Fruit fly (Drosophila melanogaster): Measurements from ENCODE around the gene Regnase-1.
A peak's percentile ranks its signal among the peaks of the same experiment; 100 is the strongest.

The Regnase-1 gene

dm6 chr3R:20031043-20031763, 4.7 kb downstream of the Regnase-1 start, which contains the start of gene trem (continued):
- peak; percentile 55 for TF ChIP-seq CG15601 (tag; optimal IDR thresholded peaks at IDR 0.05)
- TF ChIP-seq p53 (GFP tag; optimal IDR thresholded peaks at IDR 0.05): no peak
- TF ChIP-seq CG3847 (GFP tag; IDR thresholded peaks at IDR 0.05): peak; percentile 61
- TF ChIP-seq seq (GFP tag; IDR thresholded peaks at IDR 0.05): 0 out of 2 replicates have a peak, but pooled peaks have one; percentile 24
- TF ChIP-seq CG6813 (GFP tag; optimal IDR thresholded peaks at IDR 0.05): no peak
- peak; percentile 76 for TF ChIP-seq tin (GFP tag; optimal IDR thresholded peaks at IDR 0.05)
- TF ChIP-seq CG1233 (GFP tag; optimal IDR thresholded peaks at IDR 0.05): peak; percentile 83
- peak; percentile 73 for TF ChIP-seq CG15696 (tag; optimal IDR thresholded peaks at IDR 0.05)
- TF ChIP-seq CG12769 (tag; optimal IDR thresholded peaks at IDR 0.05): no peak
- TF ChIP-seq CG7963 (GFP tag; IDR thresholded peaks at IDR 0.05; ENCODE audit: partially characterized antibody): no peak
- TF ChIP-seq cwo (GFP tag; optimal IDR thresholded peaks at IDR 0.05): peak; percentile 39
- peak; percentile 70 for TF ChIP-seq CG10209 (GFP tag; optimal IDR thresholded peaks at IDR 0.05)
- peak; percentile 61 for TF ChIP-seq pnt (GFP tag; optimal IDR thresholded peaks at IDR 0.05)
- TF ChIP-seq gsb (GFP tag; IDR thresholded peaks at IDR 0.05): no peak
- no peak for TF ChIP-seq hb (GFP tag; IDR thresholded peaks at IDR 0.05; ENCODE audit: partially characterized antibody)
- no peak for TF ChIP-seq hbn (GFP tag; IDR thresholded peaks at IDR 0.05; ENCODE audit: partially characterized antibody)
- no peak for TF ChIP-seq ham (GFP tag; IDR thresholded peaks at IDR 0.05)
- peak; percentile 13 for TF ChIP-seq CG6683 (GFP tag; optimal IDR thresholded peaks at IDR 0.05)
- TF ChIP-seq CG42726 (GFP tag; IDR thresholded peaks at IDR 0.05; ENCODE audit: partially characterized antibody): no peak
- peak; percentile 75; the same call in 1 of the 2 replicates for TF ChIP-seq ssp (GFP tag; IDR thresholded peaks at IDR 0.05)
- no peak for TF ChIP-seq run (tag; optimal IDR thresholded peaks at IDR 0.05)
- no peak for TF ChIP-seq en (GFP tag; optimal IDR thresholded peaks at IDR 0.05)
- TF ChIP-seq CG5180 (GFP tag; optimal IDR thresholded peaks at IDR 0.05): no peak
- TF ChIP-seq Scr (GFP tag; IDR thresholded peaks at IDR 0.05; ENCODE audit: partially characterized antibody): peak; percentile 17; the same call in 1 of the 2 replicates
- 0 out of 2 replicates have a peak, but pooled peaks have one; percentile 25 for TF ChIP-seq CG17612 (GFP tag; IDR thresholded peaks at IDR 0.05)
- peak; percentile 60; the same call in 1 of the 3 replicates for TF ChIP-seq Mrtf (GFP tag; IDR thresholded peaks at IDR 0.05)
- no peak for TF ChIP-seq Hand (GFP tag; optimal IDR thresholded peaks at IDR 0.05)
- TF ChIP-seq CG1024 (GFP tag; IDR thresholded peaks at IDR 0.05): peak; percentile 49; the same call in 1 of the 2 replicates
- peak; percentile 1 for TF ChIP-seq CG15479 (GFP tag; optimal IDR thresholded peaks at IDR 0.05)
- TF ChIP-seq lola (GFP tag; optimal IDR thresholded peaks at IDR 0.05): peak in 1 of 3 experiments; percentile 86
- TF ChIP-seq ap (GFP tag; IDR thresholded peaks at IDR 0.05): 0 out of 2 replicates have a peak, but pooled peaks have one; percentile 31
- TF ChIP-seq eve (GFP tag; optimal IDR thresholded peaks at IDR 0.05): no peak
- TF ChIP-seq CG3065 (GFP tag; optimal IDR thresholded peaks at IDR 0.05): peak; percentile 22
- TF ChIP-seq ken (GFP tag; IDR thresholded peaks at IDR 0.05): peak; percentile 62; the same call in 2 of the 3 replicates
- TF ChIP-seq Fer3 (tag; optimal IDR thresholded peaks at IDR 0.05): peak; percentile 63
- peak; percentile 40 for TF ChIP-seq Camta (GFP tag; optimal IDR thresholded peaks at IDR 0.05)
- TF ChIP-seq lbe (GFP tag; optimal IDR thresholded peaks at IDR 0.05): no peak
- no peak for TF ChIP-seq CG6854 (GFP tag; optimal IDR thresholded peaks at IDR 0.05)
- no peak for TF ChIP-seq CG10321 (GFP tag; IDR thresholded peaks at IDR 0.05)
- no peak for TF ChIP-seq Optix (GFP tag; IDR thresholded peaks at IDR 0.05)
- peak; percentile 69 for TF ChIP-seq HHEX (GFP tag; optimal IDR thresholded peaks at IDR 0.05)
- no peak for TF ChIP-seq usp (GFP tag; optimal IDR thresholded peaks at IDR 0.05)
- peak; percentile 82 for TF ChIP-seq CG33557 (GFP tag; optimal IDR thresholded peaks at IDR 0.05)
- TF ChIP-seq Abd-B (GFP tag; optimal IDR thresholded peaks at IDR 0.05): peak; percentile 82
- peak; percentile 83 for TF ChIP-seq gem (tag; optimal IDR thresholded peaks at IDR 0.05)
- no peak for TF ChIP-seq CG9797 (GFP tag; optimal IDR thresholded peaks at IDR 0.05)
- peak; percentile 68 for TF ChIP-seq CG17829 (tag; optimal IDR thresholded peaks at IDR 0.05)
- TF ChIP-seq CG8924 (tag; optimal IDR thresholded peaks at IDR 0.05): peak; percentile 79
